Fruit fly (Drosophila melanogaster) whole organism, embryonic: ENCODE measurements around the gene Srg3.

ENCODE experiments used
- Atf3 ChIP-seq: fragments of 200-800 bp; sonication (Bioruptor generic); optimal IDR thresholded peaks from 3 replicates; lab custom pipeline; 2016; ENCODE audit warnings: missing biosample characterization, missing genetic modification characterization
- C15 ChIP-seq: fragments of 200-800 bp; sonication (Bioruptor generic); IDR thresholded peaks from 3 replicates; pipeline ENCODE4 v1.3.6; 2022; ENCODE audit warnings: missing biosample characterization, missing genetic modification characterization
- CG11085 ChIP-seq: fragments of 200-800 bp; sonication (Bioruptor generic); IDR thresholded peaks from 2 replicates; pipeline ENCODE4 v1.3.6; 2022; ENCODE audit warnings: missing biosample characterization, missing genetic modification characterization
- CG11504 ChIP-seq: fragments of 200-800 bp; sonication (Bioruptor generic); optimal IDR thresholded peaks from 3 replicates; lab custom pipeline; 2019; ENCODE audit warnings: missing biosample characterization, mild to moderate bottlenecking, missing genetic modification characterization, moderate library complexity
- CG11695 ChIP-seq: fragments of 200-800 bp; sonication (Bioruptor generic); IDR thresholded peaks from 3 replicates; pipeline ENCODE4 v1.3.6; 2022; ENCODE audit warnings: missing biosample characterization, missing genetic modification characterization
- CG12219 ChIP-seq: fragments of 200-800 bp; sonication (Bioruptor generic); optimal IDR thresholded peaks from 3 replicates; lab custom pipeline; 2018; ENCODE audit warnings: missing biosample characterization, mild to moderate bottlenecking, missing genetic modification characterization
- CG14860 ChIP-seq: fragments of 200-800 bp; sonication (Bioruptor generic); IDR thresholded peaks from 3 replicates; pipeline ENCODE4 v1.3.6; 2022; ENCODE audit warnings: missing biosample characterization, missing genetic modification characterization; ENCODE audit not compliant: partially characterized antibody
- CG15011 ChIP-seq: fragments of 200-800 bp; sonication (Bioruptor generic); optimal IDR thresholded peaks from 3 replicates; lab custom pipeline; 2018; ENCODE audit warnings: missing biosample characterization, mild to moderate bottlenecking, missing genetic modification characterization
- CG1647 ChIP-seq: fragments of 200-800 bp; sonication (Bioruptor generic); optimal IDR thresholded peaks from 3 replicates; lab custom pipeline; 2016; ENCODE audit warnings: missing biosample characterization, missing genetic modification characterization
- CG17186 ChIP-seq: fragments of 200-800 bp; sonication (Bioruptor generic); optimal IDR thresholded peaks from 3 replicates; lab custom pipeline; 2017; ENCODE audit warnings: missing biosample characterization, missing genetic modification reagents, missing genetic modification characterization
- CG2120 ChIP-seq: fragments of 200-800 bp; sonication (Bioruptor generic); optimal IDR thresholded peaks from 3 replicates; lab custom pipeline; 2016; ENCODE audit warnings: missing biosample characterization, missing genetic modification characterization
- CG30020 ChIP-seq: fragments of 200-800 bp; optimal IDR thresholded peaks from 2 replicates; lab custom pipeline; 2019; ENCODE audit warnings: missing biosample characterization, mild to moderate bottlenecking, missing genetic modification characterization, moderate library complexity
- CG31388 ChIP-seq: fragments of 200-800 bp; sonication (Bioruptor generic); optimal IDR thresholded peaks from 2 replicates; lab custom pipeline; 2016; ENCODE audit warnings: missing biosample characterization, missing genetic modification characterization
- CG33557 ChIP-seq: fragments of 200-800 bp; sonication (Bioruptor generic); optimal IDR thresholded peaks from 2 replicates; lab custom pipeline; 2019; ENCODE audit warnings: missing biosample characterization, mild to moderate bottlenecking, missing genetic modification characterization, moderate library complexity
- CG5245 ChIP-seq: fragments of 200-800 bp; sonication (Bioruptor generic); optimal IDR thresholded peaks from 3 replicates; lab custom pipeline; 2016; ENCODE audit warnings: missing biosample characterization, missing genetic modification characterization
- CG7963 ChIP-seq: fragments of 200-800 bp; sonication (Bioruptor generic); IDR thresholded peaks from 3 replicates; pipeline ENCODE4 v1.3.6; 2022; ENCODE audit warnings: missing biosample characterization, missing genetic modification characterization; ENCODE audit not compliant: partially characterized antibody
- CG8290 ChIP-seq, 3 experiments: fragments of 200-800 bp; sonication (Bioruptor generic); optimal IDR thresholded peaks; 2 replicates each; lab custom pipeline; 2016 to 2019; ENCODE audit warnings: missing biosample characterization in 3 of 3, missing genetic modification characterization in 3 of 3, mild to moderate bottlenecking in 2 of 3, moderate library complexity in 1 of 3
- CG8359 ChIP-seq: fragments of 200-800 bp; sonication (Bioruptor generic); optimal IDR thresholded peaks from 2 replicates; lab custom pipeline; 2017; ENCODE audit warnings: missing biosample characterization, mild to moderate bottlenecking, missing genetic modification characterization, borderline replicate concordance
- D ChIP-seq, 2 experiments: fragments of 200-800 bp in 1 of 2; fragments of >200 bp in 1 of 2; sonication (Bioruptor generic) in 1 of 2; optimal IDR thresholded peaks; 2 replicates in 1 of 2; 3 replicates in 1 of 2; lab custom pipeline; 2017; ENCODE audit warnings: mild to moderate bottlenecking in 1 of 2, missing biosample characterization in 1 of 2, missing genetic modification characterization in 1 of 2, missing genetic modification reagents in 1 of 2
- Doc3 ChIP-seq: fragments of 200-800 bp; sonication (Bioruptor generic); IDR thresholded peaks from 3 replicates; pipeline ENCODE4 v1.3.6; 2022; ENCODE audit warnings: missing biosample characterization, missing genetic modification characterization; ENCODE audit not compliant: partially characterized antibody
- Ets97D ChIP-seq: fragments of 200-800 bp; sonication (Bioruptor generic); optimal IDR thresholded peaks from 3 replicates; lab custom pipeline; 2016; ENCODE audit warnings: missing biosample characterization, missing genetic modification characterization
- Fer1 ChIP-seq: fragments of 200-800 bp; sonication (Bioruptor generic); optimal IDR thresholded peaks from 2 replicates; lab custom pipeline; 2017; ENCODE audit warnings: missing biosample characterization, mild to moderate bottlenecking, missing genetic modification characterization
- Gsc ChIP-seq: fragments of 200-800 bp; sonication (Bioruptor generic); IDR thresholded peaks from 2 replicates; pipeline ENCODE4 v1.3.6; 2022; ENCODE audit warnings: missing biosample characterization, missing genetic modification characterization
- HHEX ChIP-seq: fragments of 200-800 bp; sonication (Bioruptor generic); optimal IDR thresholded peaks from 3 replicates; lab custom pipeline; 2017; ENCODE audit warnings: missing biosample characterization, mild to moderate bottlenecking, missing genetic modification characterization, missing genetic modification reagents
- Nf-YC ChIP-seq: fragments of 200-800 bp; optimal IDR thresholded peaks from 3 replicates; lab custom pipeline; 2019; ENCODE audit warnings: missing biosample characterization, mild to moderate bottlenecking, missing genetic modification characterization, moderate library complexity
- Poxn ChIP-seq: fragments of 200-800 bp; sonication (Bioruptor generic); IDR thresholded peaks from 2 replicates; pipeline ENCODE4 v1.3.6; 2022; ENCODE audit warnings: missing biosample characterization, missing genetic modification characterization
- Side ChIP-seq: fragments of 200-800 bp; sonication (Bioruptor generic); optimal IDR thresholded peaks from 2 replicates; lab custom pipeline; 2016; ENCODE audit warnings: missing biosample characterization, missing genetic modification characterization
- Tbp ChIP-seq: fragments of >200 bp; optimal IDR thresholded peaks from 2 replicates; lab custom pipeline; 2018; ENCODE audit warnings: missing biosample characterization, missing genetic modification characterization
- az2 ChIP-seq: fragments of 200-800 bp; sonication (Bioruptor generic); optimal IDR thresholded peaks from 3 replicates; lab custom pipeline; 2016; ENCODE audit warnings: missing biosample characterization, missing genetic modification characterization
- chm ChIP-seq: fragments of 200-800 bp; sonication (Bioruptor generic); IDR thresholded peaks from 2 replicates; pipeline ENCODE4 v1.3.6; 2022; ENCODE audit warnings: missing biosample characterization, missing genetic modification characterization
- dan ChIP-seq: fragments of 200-800 bp; sonication (Bioruptor generic); IDR thresholded peaks from 2 replicates; pipeline ENCODE4 v1.3.6; 2022; ENCODE audit warnings: missing biosample characterization, missing genetic modification characterization
- gce ChIP-seq: fragments of 200-800 bp; sonication (Bioruptor generic); IDR thresholded peaks from 3 replicates; pipeline ENCODE4 v1.3.6; 2022; ENCODE audit warnings: missing biosample characterization, missing genetic modification characterization
- ham ChIP-seq: fragments of 200-800 bp; sonication (Bioruptor generic); IDR thresholded peaks from 2 replicates; pipeline ENCODE4 v1.3.6; 2022; ENCODE audit warnings: missing biosample characterization, missing genetic modification characterization
- ind ChIP-seq: fragments of 200-800 bp; sonication (Bioruptor generic); optimal IDR thresholded peaks from 3 replicates; lab custom pipeline; 2016; ENCODE audit warnings: missing biosample characterization, missing genetic modification characterization
- jumu ChIP-seq: fragments of 200-800 bp; sonication (Bioruptor generic); optimal IDR thresholded peaks from 3 replicates; lab custom pipeline; 2016; ENCODE audit warnings: missing biosample characterization, missing genetic modification characterization
- lbe ChIP-seq: fragments of 200-800 bp; sonication (Bioruptor generic); optimal IDR thresholded peaks from 2 replicates; lab custom pipeline; 2016; ENCODE audit warnings: missing biosample characterization, mild to moderate bottlenecking, missing genetic modification characterization
- mam ChIP-seq: fragments of 200-800 bp; sonication (Bioruptor generic); optimal IDR thresholded peaks from 3 replicates; lab custom pipeline; 2016; ENCODE audit warnings: missing biosample characterization, missing genetic modification characterization
- nerfin-1 ChIP-seq: fragments of 200-800 bp; sonication (Bioruptor generic); optimal IDR thresholded peaks from 3 replicates; lab custom pipeline; 2019; ENCODE audit warnings: missing biosample characterization, mild to moderate bottlenecking, missing genetic modification characterization, moderate library complexity
- org-1 ChIP-seq: fragments of 200-800 bp; sonication (Bioruptor generic); optimal IDR thresholded peaks from 2 replicates; lab custom pipeline; 2017; ENCODE audit warnings: missing biosample characterization, missing genetic modification characterization
- pfk ChIP-seq: fragments of 200-800 bp; sonication (Bioruptor generic); optimal IDR thresholded peaks from 2 replicates; lab custom pipeline; 2018; ENCODE audit warnings: missing biosample characterization, mild to moderate bottlenecking, missing genetic modification characterization, moderate library complexity
- pum ChIP-seq: fragments of 200-800 bp; sonication (Bioruptor generic); optimal IDR thresholded peaks from 2 replicates; lab custom pipeline; 2016; ENCODE audit warnings: missing biosample characterization, missing genetic modification characterization
- run ChIP-seq: fragments of 200-800 bp; sonication (Bioruptor generic); optimal IDR thresholded peaks from 3 replicates; lab custom pipeline; 2018; ENCODE audit warnings: missing biosample characterization, mild to moderate bottlenecking, missing genetic modification characterization
- sens ChIP-seq: fragments of 200-800 bp; sonication (Bioruptor generic); peaks from one replicate; lab custom pipeline; 2016; ENCODE audit warnings: missing biosample characterization, missing genetic modification characterization
- sna ChIP-seq: fragments of 200-800 bp; sonication (Bioruptor generic); IDR thresholded peaks from 2 replicates; pipeline ENCODE4 v1.3.6; 2022; ENCODE audit warnings: missing biosample characterization, missing genetic modification characterization; ENCODE audit not compliant: partially characterized antibody
- sob ChIP-seq: fragments of 200-800 bp; sonication (Bioruptor generic); IDR thresholded peaks from 2 replicates; pipeline ENCODE4 v1.3.6; 2022; ENCODE audit warnings: missing biosample characterization, missing genetic modification characterization
- tap ChIP-seq: fragments of 200-800 bp; optimal IDR thresholded peaks from 3 replicates; lab custom pipeline; 2019; ENCODE audit warnings: missing biosample characterization, mild to moderate bottlenecking, missing genetic modification characterization, moderate library complexity
- ttk ChIP-seq: fragments of 200-800 bp; sonication (Bioruptor generic); IDR thresholded peaks from 2 replicates; pipeline ENCODE4 v2.1.2; 2022; ENCODE audit warnings: missing biosample characterization, missing genetic modification characterization
- vnd ChIP-seq: fragments of 200-800 bp; sonication (Bioruptor generic); IDR thresholded peaks from 3 replicates; pipeline ENCODE4 v1.3.6; 2022; ENCODE audit warnings: missing biosample characterization, missing genetic modification characterization; ENCODE audit not compliant: partially characterized antibody
- wor ChIP-seq: fragments of 200-800 bp; sonication (Bioruptor generic); IDR thresholded peaks from 2 replicates; pipeline ENCODE4 v1.3.6; 2022; ENCODE audit warnings: missing biosample characterization, missing genetic modification characterization

Gene Srg3

DNA sequence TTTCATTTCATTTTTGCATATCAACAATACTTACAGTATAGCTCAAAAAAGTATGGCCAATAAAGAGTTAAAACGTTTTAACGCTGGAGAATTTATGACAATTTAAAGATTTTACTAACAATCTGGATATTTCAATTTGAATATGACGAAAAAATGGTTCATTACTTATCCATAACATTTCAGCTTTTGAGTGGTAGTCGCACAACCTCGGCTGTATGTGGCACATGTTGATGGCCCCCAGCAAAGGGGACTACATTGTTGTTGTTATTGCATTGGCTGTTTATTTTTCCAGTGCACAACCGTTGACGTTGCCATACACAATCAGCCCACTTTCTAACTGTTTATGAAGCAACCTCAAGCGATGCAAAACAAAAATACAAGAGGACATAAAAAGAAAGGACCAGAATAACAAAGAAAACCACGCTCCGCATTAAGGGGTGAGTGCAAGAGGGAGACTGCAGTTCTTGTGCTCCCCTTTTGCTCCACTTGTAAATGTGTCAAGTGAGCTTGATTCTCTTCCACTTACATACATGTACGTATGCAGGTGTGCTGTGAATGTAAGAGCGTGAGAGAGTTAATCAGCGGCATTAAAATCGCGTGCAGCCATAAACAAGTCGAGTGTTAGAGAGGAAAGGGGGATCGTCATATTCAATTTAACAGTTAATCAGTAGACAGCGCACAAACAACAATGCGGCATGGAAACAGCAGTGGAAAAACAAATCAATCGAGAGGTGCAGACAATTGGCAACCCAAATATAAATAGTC is 22.8 kb upstream of the Srg3 start (continued):
- TF ChIP-seq org-1 (GFP tag; lab: Kevin White, UChicago) (peak; percentile 50), CG17186 (GFP tag; lab: Kevin White, UChicago) (no peak), run (tag; lab: Kevin White, UChicago) (peak; percentile 51), Fer1 (GFP tag; lab: Kevin White, UChicago) (peak; percentile 21), chm (GFP tag; lab: Robert Waterston, UW) (no peak), dan (GFP tag; lab: Robert Waterston, UW) (no peak), ham (GFP tag; lab: Robert Waterston, UW) (no peak), CG12219 (GFP tag; lab: Kevin White, UChicago) (peak; percentile 22), jumu (GFP tag; lab: Kevin White, UChicago) (no peak), nerfin-1 (peak; percentile 5), wor (GFP tag; lab: Robert Waterston, UW) (peak; percentile 38; the same call in 1 of the 2 replicates), CG5245 (GFP tag; lab: Kevin White, UChicago) (no peak), Atf3 (no peak), Nf-YC (tag; lab: Kevin White, UChicago) (no peak), ind (peak; percentile 31), Tbp (no peak), CG11504 (tag; lab: Kevin White, UChicago) (peak; percentile 76), CG30020 (tag; lab: Kevin White, UChicago) (no peak), CG31388 (GFP tag; lab: Kevin White, UChicago) (no peak), CG11695 (GFP tag; lab: Robert Waterston, UW) (peak; percentile 74; the same call in 2 of the 3 replicates), CG8359 (no peak), HHEX (GFP tag; lab: Kevin White, UChicago) (peak; percentile 42), Poxn (GFP tag; lab: Robert Waterston, UW) (no peak), Side (GFP tag; lab: Kevin White, UChicago) (no peak), Gsc (GFP tag; lab: Robert Waterston, UW) (0 out of 2 replicates have a peak, but pooled peaks have one; percentile 32), Doc3 (GFP tag; lab: Robert Waterston, UW) (no peak), lbe (GFP tag; lab: Kevin White, UChicago) (peak; percentile 92), CG14860 (GFP tag; lab: Robert Waterston, UW) (no peak), sna (GFP tag; lab: Robert Waterston, UW) (no peak), CG11085 (peak; percentile 17; the same call in 1 of the 2 replicates), pum (peak; percentile 12), tap (tag; lab: Kevin White, UChicago) (peak; percentile 44), mam (GFP tag; lab: Kevin White, UChicago) (no peak), CG2120 (GFP tag; lab: Kevin White, UChicago) (peak; percentile 49), CG8290 (GFP tag; optimal IDR thresholded peaks at IDR 0.05; lab: Kevin White, UChicago) (no peak), CG8290 (tag; optimal IDR thresholded peaks at IDR 0.05; lab: Kevin White, UChicago) (peak in 1 of 2 experiments; percentile 43), ttk (peak; percentile 54), CG1647 (GFP tag; lab: Kevin White, UChicago) (peak; percentile 22), gce (GFP tag; lab: Robert Waterston, UW) (no peak), D (optimal IDR thresholded peaks at IDR 0.05; lab: Kevin White, UChicago) (no peak), D (GFP tag; optimal IDR thresholded peaks at IDR 0.05; lab: Kevin White, UChicago) (peak; percentile 3), C15 (GFP tag; lab: Robert Waterston, UW) (no peak), vnd (no peak), sens (GFP tag; lab: Kevin White, UChicago) (peak; percentile 87), CG7963 (GFP tag; lab: Robert Waterston, UW) (no peak), az2 (GFP tag; lab: Kevin White, UChicago) (peak; percentile 19), CG15011 (GFP tag; lab: Kevin White, UChicago) (no peak), CG33557 (GFP tag; lab: Kevin White, UChicago) (no peak), pfk (GFP tag; lab: Kevin White, UChicago) (no peak), sob (GFP tag; lab: Robert Waterston, UW) (0 out of 2 replicates have a peak, but pooled peaks have one; percentile 7), Ets97D (GFP tag; lab: Kevin White, UChicago) (no peak)
